Worm (Caenorhabditis elegans): ENCODE measurements around the gene fem-2.

DNA sequence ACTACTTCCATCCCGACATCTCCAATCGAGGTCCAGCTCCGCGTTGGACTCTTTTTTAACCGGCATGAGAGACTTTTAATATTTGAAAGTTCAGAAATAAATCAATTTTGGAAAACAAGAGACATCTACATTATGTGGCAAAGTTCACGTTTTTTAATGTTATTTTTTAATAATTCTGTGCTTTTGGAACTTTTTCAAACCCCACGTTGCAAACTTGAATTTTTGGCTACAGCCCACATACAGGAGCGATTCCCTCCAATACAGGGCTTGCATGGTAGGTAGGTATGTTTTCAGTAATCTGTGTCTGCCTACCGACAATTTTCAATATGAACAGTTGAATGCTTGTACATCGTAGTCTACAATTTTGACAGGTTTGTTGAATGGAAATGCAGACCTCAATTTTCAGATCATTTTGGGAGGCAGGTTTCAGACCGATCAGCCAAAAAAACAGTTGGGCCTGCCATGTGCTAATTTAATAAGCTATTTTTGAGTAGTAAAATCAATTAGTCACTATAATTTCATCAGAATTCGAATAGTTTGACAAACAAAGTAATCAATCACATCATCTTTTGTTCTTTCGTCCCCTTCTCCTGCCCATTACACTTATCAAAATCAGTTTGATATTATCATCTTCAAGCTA, 28.9 kb downstream of the fem-2 start, which contains the start of the genes Y55B1AR.4 and ttr-7:
- TF ChIP-seq flt-1 (GFP tag; IDR thresholded peaks at IDR 0.05) (no peak), ama-1 (optimal IDR thresholded peaks at IDR 0.05) (no peak), B0310.2 (tag; optimal IDR thresholded peaks at IDR 0.05) (no peak), sea-1 (GFP tag; conservative IDR thresholded peaks at IDR 0.05) (no peak), scrt-1 (GFP tag; IDR thresholded peaks at IDR 0.05) (no peak)

All from whole organism, early embryonic.